Worm (Caenorhabditis elegans): ENCODE measurements around the gene ceh-60.

Gene ceh-60

DNA sequence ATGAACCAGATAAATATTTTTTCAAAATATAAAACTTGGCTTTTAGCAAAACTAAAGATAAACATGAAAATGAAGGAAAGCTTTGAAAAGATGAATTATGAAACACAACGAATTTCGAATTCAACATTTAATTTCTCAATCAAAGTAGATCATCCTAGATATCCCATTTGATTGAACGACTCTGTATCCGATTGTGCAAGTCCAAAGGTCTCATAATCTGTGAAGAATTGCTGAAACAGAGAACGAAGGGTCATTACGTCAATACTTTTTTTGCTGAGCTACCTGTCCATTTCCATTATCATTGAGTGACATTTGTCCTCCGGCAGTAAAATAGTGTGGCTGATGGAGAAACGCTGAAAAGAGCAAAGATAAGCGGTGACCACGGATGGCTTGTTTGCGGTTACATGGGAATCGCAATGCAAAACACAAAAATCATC lies 7.3 kb downstream of the ceh-60 start (continued):
- TF ChIP-seq F37B4.10 (GFP tag; IDR thresholded peaks at IDR 0.05) (no peak), cebp-1 (GFP tag; IDR thresholded peaks at IDR 0.05) (no peak), cebp-1 (tag; optimal IDR thresholded peaks at IDR 0.05) (peak; percentile 79), F22D6.2 (tag; optimal IDR thresholded peaks at IDR 0.05) (no peak), efl-1 (GFP tag; optimal IDR thresholded peaks at IDR 0.05) (no peak), ZK185.1 (tag; optimal IDR thresholded peaks at IDR 0.05; ENCODE audit: poor library complexity, severe bottlenecking) (peak; percentile 18), egrh-3 (GFP tag; IDR thresholded peaks at IDR 0.05) (no peak), lin-35 (GFP tag; optimal IDR thresholded peaks at IDR 0.05) (no peak), gei-17 (GFP tag; optimal IDR thresholded peaks at IDR 0.05) (peak; percentile 55), atf-7 (tag; optimal IDR thresholded peaks at IDR 0.05) (peak; percentile 93), ets-4 (GFP tag; optimal IDR thresholded peaks at IDR 0.05) (peak; percentile 41), C06A6.2 (GFP tag; conservative IDR thresholded peaks at IDR 0.05) (peak; percentile 38; the same call in 1 of the 2 replicates), ceh-58 (GFP tag; IDR thresholded peaks at IDR 0.05) (no peak), nhr-27 (tag; optimal IDR thresholded peaks at IDR 0.05) (no peak), B0336.3 (GFP tag; IDR thresholded peaks at IDR 0.05) (peak; percentile 92), ztf-6 (GFP tag; IDR thresholded peaks at IDR 0.05) (no peak), Y67H2A.10 (GFP tag; conservative IDR thresholded peaks at IDR 0.05) (no peak), F57C9.4 (tag; optimal IDR thresholded peaks at IDR 0.05) (no peak), dpff-1 (tag; optimal IDR thresholded peaks at IDR 0.05) (peak; percentile 58), ceh-40 (GFP tag; IDR thresholded peaks at IDR 0.05) (no peak), sptf-2 (GFP tag; optimal IDR thresholded peaks at IDR 0.05) (no peak), ztf-3 (GFP tag; optimal IDR thresholded peaks at IDR 0.05) (peak; percentile 4), ccch-3 (GFP tag; optimal IDR thresholded peaks at IDR 0.05) (no peak), Y53F4B.3 (GFP tag; IDR thresholded peaks at IDR 0.05) (no peak), F39B2.1 (GFP tag; IDR thresholded peaks at IDR 0.05) (no peak), mel-28 (tag; optimal IDR thresholded peaks at IDR 0.05; ENCODE audit: borderline replicate concordance) (no peak), snpc-1.1 (tag; optimal IDR thresholded peaks at IDR 0.05; ENCODE audit: insufficient read depth) (no peak), B0035.1 (tag; optimal IDR thresholded peaks at IDR 0.05) (peak; percentile 29), akir-1 (GFP tag; optimal IDR thresholded peaks at IDR 0.05) (no peak), bed-1 (GFP tag; IDR thresholded peaks at IDR 0.05) (no peak), attf-5 (GFP tag; optimal IDR thresholded peaks at IDR 0.05) (no peak), aptf-3 (GFP tag; IDR thresholded peaks at IDR 0.05) (no peak), ztf-22 (GFP tag; optimal IDR thresholded peaks at IDR 0.05) (peak; percentile 40), snpc-4 (GFP tag; optimal IDR thresholded peaks at IDR 0.05) (no peak), snpc-4 (tag; optimal IDR thresholded peaks at IDR 0.05) (no peak), madf-6 (GFP tag; IDR thresholded peaks at IDR 0.05) (no peak), cebp-2 (GFP tag; IDR thresholded peaks at IDR 0.05) (0 out of 2 replicates have a peak, but pooled peaks have one; percentile 81), F52B5.7 (tag; optimal IDR thresholded peaks at IDR 0.05) (no peak), F33H1.4 (GFP tag; IDR thresholded peaks at IDR 0.05) (no peak), chd-7 (tag; optimal IDR thresholded peaks at IDR 0.05) (peak; percentile 87), nhr-179 (tag; optimal IDR thresholded peaks at IDR 0.05) (no peak), K12H6.12 (tag; optimal IDR thresholded peaks at IDR 0.05) (no peak), lsl-1 (GFP tag; optimal IDR thresholded peaks at IDR 0.05) (no peak), B0019.2 (GFP tag; conservative IDR thresholded peaks at IDR 0.05) (no peak), mcd-1 (GFP tag; IDR thresholded peaks at IDR 0.05) (no peak; the same call in 1 of the 2 replicates), mes-4 (tag; optimal IDR thresholded peaks at IDR 0.05) (no peak), nhr-80 (tag; optimal IDR thresholded peaks at IDR 0.05) (peak; percentile 92), ztf-18 (tag; optimal IDR thresholded peaks at IDR 0.05) (no peak), ceh-91 (GFP tag; IDR thresholded peaks at IDR 0.05) (no peak), dpl-1 (GFP tag; optimal IDR thresholded peaks at IDR 0.05) (no peak)
